Worm (Caenorhabditis elegans): ENCODE results near the gene ins-32.
"Not testable (repeated sequence)": the region's sequence is repeated elsewhere in the genome, so short reads cannot be mapped to it uniquely, and the experiment has no call there.

ins-32 gene

ce11 chrII:3779463-3779862, 23.7 kb downstream of the ins-32 start, which contains the start of gene T24E12.11:
Gene T24E12.11, minus strand, starts transcription at chrII:3779563.
- no peak for TF ChIP-seq ham-2 (GFP tag; optimal IDR thresholded peaks at IDR 0.05)
- no peak for TF ChIP-seq unc-120 (tag; optimal IDR thresholded peaks at IDR 0.05; ENCODE audit: poor library complexity, severe bottlenecking)
- no peak for TF ChIP-seq ces-1 (GFP tag; optimal IDR thresholded peaks at IDR 0.05)
- TF ChIP-seq drap-1 (GFP tag; optimal IDR thresholded peaks at IDR 0.05), result no peak

ce11 chrII:3777802-3778201, 25.3 kb downstream of the ins-32 start:
- TF ChIP-seq nhr-76 (tag; optimal IDR thresholded peaks at IDR 0.05) (no peak), elt-3 (tag; optimal IDR thresholded peaks at IDR 0.05) (no peak), ces-1 (GFP tag; optimal IDR thresholded peaks at IDR 0.05) (no peak), tbx-8 (GFP tag; optimal IDR thresholded peaks at IDR 0.05) (no peak), zip-8 (tag; optimal IDR thresholded peaks at IDR 0.05) (no peak), flh-1 (GFP tag; optimal IDR thresholded peaks at IDR 0.05) (no peak), unc-120 (tag; optimal IDR thresholded peaks at IDR 0.05; ENCODE audit: poor library complexity, severe bottlenecking) (no peak), cnd-1 (tag; optimal IDR thresholded peaks at IDR 0.05) (no peak), hlh-1 (tag; optimal IDR thresholded peaks at IDR 0.05) (no peak), drap-1 (GFP tag; optimal IDR thresholded peaks at IDR 0.05) (no peak), M03D4.4 (tag; optimal IDR thresholded peaks at IDR 0.05) (no peak), unc-62 (GFP tag; optimal IDR thresholded peaks at IDR 0.05) (no peak), snpc-4 (tag; optimal IDR thresholded peaks at IDR 0.05) (no peak), lsy-2 (tag; optimal IDR thresholded peaks at IDR 0.05) (no peak), ham-2 (GFP tag; optimal IDR thresholded peaks at IDR 0.05) (no peak), elt-1 (tag; optimal IDR thresholded peaks at IDR 0.05; ENCODE audit: borderline replicate concordance, insufficient read depth) (no peak)

ce11 chrII:3775719-3776118, 27.4 kb downstream of the ins-32 start, which contains the start of gene T24E12.3:
Gene T24E12.3, plus strand, starts transcription at chrII:3776019.
- TF ChIP-seq unc-39 (tag; optimal IDR thresholded peaks at IDR 0.05), result no peak
- no peak for TF ChIP-seq nhr-237 (tag; optimal IDR thresholded peaks at IDR 0.05)

- TF ChIP-seq elt-1 (tag; optimal IDR thresholded peaks at IDR 0.05; ENCODE audit: borderline replicate concordance, insufficient read depth), result no peak
Measured at ce11 chrII:3773130-3773529, 30.0 kb downstream of the ins-32 start, which contains the start of gene T24E12.10. Gene T24E12.10, minus strand, starts transcription at chrII:3773230.

ce11 chrII:3771640-3772039, 31.5 kb downstream of the ins-32 start:
- TF ChIP-seq ham-2 (GFP tag; optimal IDR thresholded peaks at IDR 0.05), result no peak
- TF ChIP-seq cnd-1 (tag; optimal IDR thresholded peaks at IDR 0.05), result no peak
- no peak for TF ChIP-seq ceh-39 (tag; optimal IDR thresholded peaks at IDR 0.05)
- no peak for TF ChIP-seq mep-1 (tag; optimal IDR thresholded peaks at IDR 0.05)
- no peak for TF ChIP-seq bed-3 (GFP tag; optimal IDR thresholded peaks at IDR 0.05)
- TF ChIP-seq unc-120 (tag; optimal IDR thresholded peaks at IDR 0.05; ENCODE audit: poor library complexity, severe bottlenecking), result no peak
- TF ChIP-seq elt-3 (tag; optimal IDR thresholded peaks at IDR 0.05), result no peak
- no peak for TF ChIP-seq ces-1 (GFP tag; optimal IDR thresholded peaks at IDR 0.05)
- TF ChIP-seq nhr-2 (tag; optimal IDR thresholded peaks at IDR 0.05), result no peak

- TF ChIP-seq ham-2 (GFP tag; optimal IDR thresholded peaks at IDR 0.05), result no peak
- no peak for TF ChIP-seq bed-3 (GFP tag; optimal IDR thresholded peaks at IDR 0.05)
- TF ChIP-seq flh-1 (GFP tag; optimal IDR thresholded peaks at IDR 0.05), result no peak
- TF ChIP-seq unc-39 (tag; optimal IDR thresholded peaks at IDR 0.05), result no peak
- TF ChIP-seq sem-2 (GFP tag; optimal IDR thresholded peaks at IDR 0.05), result no peak
- no peak for TF ChIP-seq elt-3 (tag; optimal IDR thresholded peaks at IDR 0.05)
- no peak for TF ChIP-seq lin-13 (tag; optimal IDR thresholded peaks at IDR 0.05)
- TF ChIP-seq ces-1 (GFP tag; optimal IDR thresholded peaks at IDR 0.05), result no peak
- no peak for TF ChIP-seq tbx-8 (GFP tag; optimal IDR thresholded peaks at IDR 0.05)
- TF ChIP-seq ceh-83 (GFP tag; optimal IDR thresholded peaks at IDR 0.05), result no peak
- no peak for TF ChIP-seq unc-62 (GFP tag; optimal IDR thresholded peaks at IDR 0.05)
Measured at ce11 chrII:3764486-3764885, 38.6 kb downstream of the ins-32 start, which contains the start of gene srx-112. Gene srx-112, minus strand, starts transcription at chrII:3764586.

- TF ChIP-seq unc-62 (GFP tag; optimal IDR thresholded peaks at IDR 0.05); bed-3 (GFP tag; optimal IDR thresholded peaks at IDR 0.05); mep-1 (tag; optimal IDR thresholded peaks at IDR 0.05): not testable (repeated sequence)
Measured at ce11 chrII:3761599-3761998, 41.5 kb downstream of the ins-32 start, which contains the start of gene T24E12.6. Gene T24E12.6, minus strand, starts transcription at chrII:3761699.

Data from whole organism, mixed stage, embryonic.